Worm (Caenorhabditis elegans) whole organism, L2 larva: ENCODE data around the gene D1086.2.

Source experiments
- ama-1 ChIP-seq: fragments of 150-350 bp; optimal IDR thresholded peaks from 2 replicates; lab custom pipeline; 2018; ENCODE audit warnings: inconsistent platforms
- dmd-4 ChIP-seq: sonication (generic microtip); optimal IDR thresholded peaks from 2 replicates; lab custom pipeline; 2017; ENCODE audit warnings: missing biosample characterization, missing genetic modification characterization
- elt-1 ChIP-seq: fragments of 150-350 bp; optimal IDR thresholded peaks from 2 replicates; lab custom pipeline; 2014; ENCODE audit warnings: missing biosample characterization, missing genetic modification characterization
- lin-13 ChIP-seq: fragments of 150-350 bp; optimal IDR thresholded peaks from 2 replicates; lab custom pipeline; 2014; ENCODE audit warnings: missing biosample characterization, missing genetic modification reagents, missing genetic modification characterization
- lin-39 ChIP-seq: fragments of 150-350 bp; optimal IDR thresholded peaks from 2 replicates; lab custom pipeline; 2014; ENCODE audit warnings: missing biosample characterization, missing genetic modification reagents, missing genetic modification characterization
- nhr-12 ChIP-seq: fragments of 150-350 bp; optimal IDR thresholded peaks from 2 replicates; lab custom pipeline; 2014; ENCODE audit warnings: missing biosample characterization, missing genetic modification characterization
- unc-39 ChIP-seq: fragments of 150-350 bp; optimal IDR thresholded peaks from 2 replicates; lab custom pipeline; 2014; ENCODE audit warnings: missing biosample characterization, missing genetic modification characterization
- zag-1 ChIP-seq: fragments of 150-350 bp; optimal IDR thresholded peaks from 2 replicates; lab custom pipeline; 2014; ENCODE audit warnings: missing biosample characterization, missing genetic modification characterization

- TF ChIP-seq zag-1, result no peak
- no peak for TF ChIP-seq unc-39 (tag; lab: Kevin White, UChicago)
- no peak for TF ChIP-seq ama-1 (lab: Kevin White, UChicago)
- no peak for TF ChIP-seq lin-13 (GFP tag; lab: Kevin White, UChicago)
- no peak for TF ChIP-seq dmd-4
- no peak for TF ChIP-seq nhr-12 (tag; lab: Kevin White, UChicago)
- TF ChIP-seq elt-1, result no peak
- TF ChIP-seq lin-39, result no peak
Measured at ce11 chrV:14098519-14098918, at the start of gene D1086.2, which contains the start of gene D1086.1.
